Fruit fly (Drosophila melanogaster) whole organism, embryonic: ENCODE measurements around the gene CG5191.

Experiments used
- Antp ChIP-seq: fragments of 200-800 bp; sonication (Bioruptor generic); optimal IDR thresholded peaks from 3 replicates; lab custom pipeline; 2016; ENCODE audit warnings: missing biosample characterization, missing genetic modification characterization
- CG11504 ChIP-seq: fragments of 200-800 bp; sonication (Bioruptor generic); optimal IDR thresholded peaks from 3 replicates; lab custom pipeline; 2019; ENCODE audit warnings: missing biosample characterization, mild to moderate bottlenecking, missing genetic modification characterization, moderate library complexity
- CG11695 ChIP-seq: fragments of 200-800 bp; sonication (Bioruptor generic); IDR thresholded peaks from 3 replicates; pipeline ENCODE4 v1.3.6; 2022; ENCODE audit warnings: missing biosample characterization, missing genetic modification characterization
- CG13123 ChIP-seq: fragments of 200-800 bp; sonication (Bioruptor generic); optimal IDR thresholded peaks from 2 replicates; lab custom pipeline; 2016; ENCODE audit warnings: missing biosample characterization, missing genetic modification characterization
- CG15269 ChIP-seq: fragments of 200-800 bp; sonication (Bioruptor generic); optimal IDR thresholded peaks from 2 replicates; lab custom pipeline; 2018; ENCODE audit warnings: missing biosample characterization, mild to moderate bottlenecking, missing genetic modification characterization, moderate library complexity
- CG30403 ChIP-seq: fragments of 200-800 bp; sonication (Bioruptor generic); optimal IDR thresholded peaks from 3 replicates; lab custom pipeline; 2016; ENCODE audit warnings: missing biosample characterization, missing genetic modification characterization
- CG32532 ChIP-seq: fragments of 200-800 bp; sonication (Bioruptor generic); IDR thresholded peaks from 2 replicates; pipeline ENCODE4 v1.3.6; 2022; ENCODE audit warnings: missing biosample characterization, missing genetic modification characterization
- CG4854 ChIP-seq: fragments of 200-800 bp; sonication (Bioruptor generic); optimal IDR thresholded peaks from 2 replicates; lab custom pipeline; 2016; ENCODE audit warnings: missing biosample characterization, missing genetic modification characterization, inconsistent platforms
- CG6254 ChIP-seq: fragments of 200-800 bp; sonication (Bioruptor generic); optimal IDR thresholded peaks from 3 replicates; lab custom pipeline; 2017; ENCODE audit warnings: mild to moderate bottlenecking, missing biosample characterization, missing genetic modification reagents, missing genetic modification characterization
- CG7556 ChIP-seq: fragments of 200-800 bp; sonication (Bioruptor generic); optimal IDR thresholded peaks from 2 replicates; lab custom pipeline; 2017; ENCODE audit warnings: missing biosample characterization, mild to moderate bottlenecking, missing genetic modification characterization
- CG8388 ChIP-seq: fragments of 200-800 bp; sonication (Bioruptor generic); optimal IDR thresholded peaks from 2 replicates; lab custom pipeline; 2019; ENCODE audit warnings: missing biosample characterization, mild to moderate bottlenecking, missing genetic modification characterization, moderate library complexity
- CG8765 ChIP-seq: fragments of 200-800 bp; sonication (Bioruptor generic); IDR thresholded peaks from 2 replicates; pipeline ENCODE4 v1.3.6; 2022; ENCODE audit warnings: missing biosample characterization, missing genetic modification characterization
- Camta ChIP-seq: fragments of 200-800 bp; sonication (Bioruptor generic); optimal IDR thresholded peaks from 2 replicates; lab custom pipeline; 2016; ENCODE audit warnings: missing biosample characterization, missing genetic modification characterization
- CoRest ChIP-seq: fragments of 200-800 bp; sonication (Bioruptor generic); optimal IDR thresholded peaks from 3 replicates; lab custom pipeline; 2018; ENCODE audit warnings: missing biosample characterization, mild to moderate bottlenecking, missing genetic modification characterization, moderate library complexity
- D ChIP-seq, 2 experiments: fragments of 200-800 bp in 1 of 2; fragments of >200 bp in 1 of 2; sonication (Bioruptor generic) in 1 of 2; optimal IDR thresholded peaks; 2 replicates in 1 of 2; 3 replicates in 1 of 2; lab custom pipeline; 2017; ENCODE audit warnings: mild to moderate bottlenecking in 1 of 2, missing biosample characterization in 1 of 2, missing genetic modification characterization in 1 of 2, missing genetic modification reagents in 1 of 2
- Fer1 ChIP-seq: fragments of 200-800 bp; sonication (Bioruptor generic); optimal IDR thresholded peaks from 2 replicates; lab custom pipeline; 2017; ENCODE audit warnings: missing biosample characterization, mild to moderate bottlenecking, missing genetic modification characterization
- HLHmδ ChIP-seq: fragments of 200-800 bp; sonication (Bioruptor generic); optimal IDR thresholded peaks from 2 replicates; lab custom pipeline; 2018; ENCODE audit warnings: missing biosample characterization, mild to moderate bottlenecking, missing genetic modification characterization, moderate library complexity
- Hand ChIP-seq: fragments of 200-800 bp; sonication (Bioruptor generic); optimal IDR thresholded peaks from 2 replicates; lab custom pipeline; 2017; ENCODE audit warnings: mild to moderate bottlenecking, missing biosample characterization, missing genetic modification reagents, missing genetic modification characterization
- Hr78 ChIP-seq, 2 experiments: fragments of 200-800 bp in 1 of 2; fragments of >200 bp in 1 of 2; sonication (Bioruptor generic) in 1 of 2; optimal IDR thresholded peaks; 2 replicates each; lab custom pipeline; 2017 to 2019; ENCODE audit warnings: missing biosample characterization in 2 of 2, missing genetic modification characterization in 2 of 2, mild to moderate bottlenecking in 1 of 2, moderate library complexity in 1 of 2
- Mad ChIP-seq: fragments of 200-800 bp; sonication (Bioruptor generic); optimal IDR thresholded peaks from 2 replicates; lab custom pipeline; 2016; ENCODE audit warnings: missing biosample characterization, missing genetic modification characterization
- NC2β ChIP-seq: fragments of 200-800 bp; sonication (Bioruptor generic); optimal IDR thresholded peaks from 2 replicates; lab custom pipeline; 2016; ENCODE audit warnings: missing biosample characterization, missing genetic modification characterization
- NfI ChIP-seq: fragments of 200-800 bp; sonication (Bioruptor generic); optimal IDR thresholded peaks from 3 replicates; lab custom pipeline; 2018; ENCODE audit warnings: missing biosample characterization, mild to moderate bottlenecking, missing genetic modification characterization, moderate library complexity
- Opbp ChIP-seq: fragments of 200-800 bp; sonication (Bioruptor generic); IDR thresholded peaks from 3 replicates; pipeline ENCODE4 v1.3.6; 2022; ENCODE audit warnings: missing biosample characterization, missing genetic modification characterization; ENCODE audit not compliant: partially characterized antibody
- Rfx ChIP-seq: fragments of 200-800 bp; sonication (Bioruptor generic); IDR thresholded peaks from 2 replicates; pipeline ENCODE4 v1.3.6; 2022; ENCODE audit warnings: missing biosample characterization, missing genetic modification characterization
- bbx ChIP-seq: fragments of 200-800 bp; sonication (Bioruptor generic); IDR thresholded peaks from 2 replicates; pipeline ENCODE4 v1.3.6; 2022; ENCODE audit warnings: missing biosample characterization, missing genetic modification characterization; ENCODE audit not compliant: partially characterized antibody
- bigmax ChIP-seq: fragments of 200-800 bp; sonication (Bioruptor generic); optimal IDR thresholded peaks from 2 replicates; lab custom pipeline; 2018; ENCODE audit warnings: missing biosample characterization, mild to moderate bottlenecking, missing genetic modification characterization
- caup ChIP-seq: fragments of 200-800 bp; sonication (Bioruptor generic); optimal IDR thresholded peaks from 3 replicates; lab custom pipeline; 2017; ENCODE audit warnings: missing biosample characterization, mild to moderate bottlenecking, missing genetic modification characterization, moderate library complexity; ENCODE audit not compliant: severe bottlenecking
- chn ChIP-seq: fragments of 200-800 bp; sonication (Bioruptor generic); optimal IDR thresholded peaks from 2 replicates; lab custom pipeline; 2016; ENCODE audit warnings: missing biosample characterization, missing genetic modification characterization
- crp ChIP-seq, 2 experiments: fragments of 200-800 bp; sonication (Bioruptor generic); optimal IDR thresholded peaks; 2 replicates in 1 of 2; 3 replicates in 1 of 2; lab custom pipeline; 2017; ENCODE audit warnings: missing biosample characterization in 2 of 2, missing genetic modification characterization in 2 of 2, mild to moderate bottlenecking in 1 of 2, moderate library complexity in 1 of 2
- dysf ChIP-seq: fragments of 200-800 bp; sonication (Bioruptor generic); IDR thresholded peaks from 3 replicates; pipeline ENCODE4 v1.3.6; 2022; ENCODE audit warnings: missing biosample characterization, missing genetic modification characterization
- emc ChIP-seq: fragments of 200-800 bp; sonication (Bioruptor generic); optimal IDR thresholded peaks from 2 replicates; lab custom pipeline; 2016; ENCODE audit warnings: missing biosample characterization, missing genetic modification characterization
- ftz-f1 ChIP-seq: fragments of 200-800 bp; sonication (Bioruptor generic); optimal IDR thresholded peaks from 2 replicates; lab custom pipeline; 2016; ENCODE audit warnings: missing biosample characterization, missing genetic modification characterization
- h ChIP-seq: fragments of >200 bp; optimal IDR thresholded peaks from 2 replicates; lab custom pipeline; 2017
- ham ChIP-seq: fragments of 200-800 bp; sonication (Bioruptor generic); IDR thresholded peaks from 2 replicates; pipeline ENCODE4 v1.3.6; 2022; ENCODE audit warnings: missing biosample characterization, missing genetic modification characterization
- lmd ChIP-seq: fragments of 200-800 bp; sonication (Bioruptor generic); IDR thresholded peaks from 2 replicates; pipeline ENCODE4 v1.3.6; 2022; ENCODE audit warnings: missing biosample characterization, missing genetic modification characterization
- luna ChIP-seq: fragments of 200-800 bp; sonication (Bioruptor generic); optimal IDR thresholded peaks from 2 replicates; lab custom pipeline; 2016; ENCODE audit warnings: missing biosample characterization, missing genetic modification characterization
- p53 ChIP-seq: fragments of 200-800 bp; sonication (Bioruptor generic); optimal IDR thresholded peaks from 2 replicates; lab custom pipeline; 2016; ENCODE audit warnings: missing biosample characterization, missing genetic modification characterization
- pho ChIP-seq: fragments of 200-800 bp; sonication (Bioruptor generic); optimal IDR thresholded peaks from 2 replicates; lab custom pipeline; 2016; ENCODE audit warnings: missing biosample characterization, missing genetic modification characterization
- prd ChIP-seq, 3 experiments: fragments of >200 bp in 2 of 3; fragments of 200-800 bp in 1 of 3; sonication (Bioruptor generic) in 1 of 3; optimal IDR thresholded peaks in 2 of 3; IDR thresholded peaks in 1 of 3; 2 replicates in 2 of 3; 3 replicates in 1 of 3; pipeline versions ENCODE4 v1.3.6 to Lab custom; 2017 to 2022; ENCODE audit warnings: missing biosample characterization in 1 of 3, missing genetic modification characterization in 1 of 3
- psq ChIP-seq: fragments of 200-800 bp; sonication (Bioruptor generic); optimal IDR thresholded peaks from 2 replicates; lab custom pipeline; 2017; ENCODE audit warnings: missing biosample characterization, missing genetic modification characterization
- ro ChIP-seq: fragments of 200-800 bp; sonication (Bioruptor generic); IDR thresholded peaks from 2 replicates; pipeline ENCODE4 v1.3.6; 2022; ENCODE audit warnings: missing biosample characterization, missing genetic modification characterization
- sc ChIP-seq, 3 experiments: fragments of >200 bp in 2 of 3; fragments of 200-800 bp in 1 of 3; sonication (Bioruptor generic) in 1 of 3; optimal IDR thresholded peaks; 2 replicates in 2 of 3; 3 replicates in 1 of 3; lab custom pipeline; 2017; ENCODE audit warnings: mild to moderate bottlenecking in 1 of 3, missing biosample characterization in 1 of 3, missing genetic modification characterization in 1 of 3, missing genetic modification reagents in 1 of 3
- sqz ChIP-seq: fragments of 200-800 bp; sonication (Bioruptor generic); optimal IDR thresholded peaks from 3 replicates; lab custom pipeline; 2018; ENCODE audit warnings: missing biosample characterization, mild to moderate bottlenecking, missing genetic modification characterization
- stwl ChIP-seq: fragments of 200-800 bp; sonication (Bioruptor generic); optimal IDR thresholded peaks from 3 replicates; lab custom pipeline; 2018; ENCODE audit warnings: missing biosample characterization, mild to moderate bottlenecking, missing genetic modification characterization, moderate library complexity
- unc-4 ChIP-seq: fragments of 200-800 bp; sonication (Bioruptor generic); IDR thresholded peaks from 2 replicates; pipeline ENCODE4 v1.3.6; 2022; ENCODE audit warnings: missing biosample characterization, missing genetic modification characterization; ENCODE audit not compliant: partially characterized antibody
- usp ChIP-seq: fragments of >200 bp; optimal IDR thresholded peaks from 2 replicates; lab custom pipeline; 2017; ENCODE audit warnings: missing biosample characterization, missing genetic modification characterization
- yki ChIP-seq: fragments of >200 bp; optimal IDR thresholded peaks from 3 replicates; lab custom pipeline; 2018

Gene CG5191

DNA sequence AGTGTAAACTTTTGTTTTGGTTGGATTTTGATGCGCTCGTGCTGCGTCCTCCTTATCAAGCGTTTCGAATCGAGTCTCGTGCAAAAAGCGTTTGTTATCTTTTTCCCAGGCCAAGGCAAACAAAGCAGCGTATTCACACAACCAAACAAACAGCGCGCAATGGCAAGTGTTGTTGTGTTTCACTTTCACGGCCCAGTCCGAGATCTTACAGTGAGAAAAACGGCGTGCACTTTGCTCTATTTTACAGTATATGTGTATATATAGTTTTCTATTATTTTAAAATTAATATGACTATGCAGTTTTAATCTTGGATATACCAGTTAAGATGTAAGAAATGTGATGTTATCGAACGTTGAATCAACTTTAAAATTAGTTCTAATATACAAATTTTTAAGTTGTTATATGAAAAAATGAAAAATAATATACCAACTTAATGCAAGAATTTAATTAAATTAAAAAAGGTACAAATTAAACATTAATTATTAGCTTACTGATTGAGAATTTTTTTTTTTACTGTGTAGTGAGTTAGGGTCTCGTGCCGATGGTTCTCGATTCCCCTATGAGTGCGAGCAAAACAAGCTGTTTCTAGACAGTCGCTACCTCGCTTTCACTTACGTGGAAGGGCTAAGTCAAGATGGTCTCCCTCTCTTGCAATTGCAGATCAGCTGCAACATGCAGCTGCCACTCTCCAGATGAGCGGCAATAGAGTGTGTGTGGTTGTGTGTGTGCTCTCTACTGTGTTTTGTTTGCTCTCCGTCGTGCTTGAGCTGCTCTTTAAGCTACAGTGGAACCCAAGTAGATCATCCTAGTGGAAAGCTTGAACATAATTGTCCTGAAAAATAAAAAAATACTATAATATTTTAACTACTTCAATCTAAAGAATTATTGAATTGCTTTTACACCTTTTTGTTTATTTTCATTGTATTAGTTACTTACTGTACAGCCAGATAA is 33.8 kb downstream of the CG5191 start (continued):
- TF ChIP-seq NfI (GFP tag; lab: Kevin White, UChicago), result peak; percentile 59
- TF ChIP-seq ftz-f1 (GFP tag; lab: Kevin White, UChicago), result no peak
- TF ChIP-seq CoRest (tag; lab: Kevin White, UChicago), result peak; percentile 95
- TF ChIP-seq CG4854 (GFP tag; lab: Kevin White, UChicago), result no peak
- no peak for TF ChIP-seq usp
- no peak for TF ChIP-seq Mad (GFP tag; lab: Kevin White, UChicago)
- TF ChIP-seq CG15269 (tag; lab: Kevin White, UChicago), result peak; percentile 89
- TF ChIP-seq CG6254 (GFP tag; lab: Kevin White, UChicago), result peak; percentile 87
- peak; percentile 20 for TF ChIP-seq yki (lab: Kevin White, UChicago)
- peak; percentile 62 for TF ChIP-seq psq (GFP tag; lab: Kevin White, UChicago)
- TF ChIP-seq Antp (GFP tag; lab: Kevin White, UChicago), result no peak
- no peak for TF ChIP-seq prd (optimal IDR thresholded peaks at IDR 0.05; lab: Kevin White, UChicago)
- TF ChIP-seq prd (GFP tag; IDR thresholded peaks at IDR 0.05; lab: Robert Waterston, UW), result peak; percentile 86
- peak; percentile 78 for TF ChIP-seq HLHmδ (GFP tag; lab: Kevin White, UChicago)
- no peak for TF ChIP-seq bigmax (GFP tag; lab: Kevin White, UChicago)
- peak; percentile 75 for TF ChIP-seq caup (GFP tag; lab: Kevin White, UChicago)
- peak; percentile 55 for TF ChIP-seq CG13123 (GFP tag; lab: Kevin White, UChicago)
- peak in 1 of 2 experiments; percentile 82 for TF ChIP-seq Hr78 (GFP tag; optimal IDR thresholded peaks at IDR 0.05; lab: Kevin White, UChicago)
- peak; percentile 96 for TF ChIP-seq CG8388 (GFP tag; lab: Kevin White, UChicago)
- TF ChIP-seq lmd (GFP tag; lab: Robert Waterston, UW), result peak; percentile 89
- no peak for TF ChIP-seq chn (GFP tag; lab: Kevin White, UChicago)
- peak; percentile 88 for TF ChIP-seq dysf
- peak; percentile 47 for TF ChIP-seq Hand (GFP tag; lab: Kevin White, UChicago)
- TF ChIP-seq Fer1 (GFP tag; lab: Kevin White, UChicago), result peak; percentile 85
- peak; percentile 91 for TF ChIP-seq CG30403 (GFP tag; lab: Kevin White, UChicago)
- no peak for TF ChIP-seq luna (GFP tag; lab: Kevin White, UChicago)
- no peak; the same call in 1 of the 2 replicates for TF ChIP-seq CG8765 (GFP tag; lab: Robert Waterston, UW)
- TF ChIP-seq CG11504 (tag; lab: Kevin White, UChicago), result peak; percentile 95
- no peak for TF ChIP-seq bbx (GFP tag; lab: Robert Waterston, UW)
- no peak for TF ChIP-seq pho (GFP tag; lab: Kevin White, UChicago)
- peak; percentile 77 for TF ChIP-seq CG32532 (GFP tag; lab: Robert Waterston, UW)
- TF ChIP-seq ro, result peak; percentile 42; the same call in 1 of the 2 replicates
- peak in 1 of 2 experiments; percentile 35 for TF ChIP-seq crp (GFP tag; optimal IDR thresholded peaks at IDR 0.05; lab: Kevin White, UChicago)
- no peak for TF ChIP-seq ham (GFP tag; lab: Robert Waterston, UW)
- TF ChIP-seq h, result no peak
- no peak for TF ChIP-seq Opbp (GFP tag; lab: Robert Waterston, UW)
- TF ChIP-seq Camta (GFP tag; lab: Kevin White, UChicago), result no peak
- peak; percentile 37 for TF ChIP-seq stwl (tag; lab: Kevin White, UChicago)
- TF ChIP-seq sqz (GFP tag; lab: Kevin White, UChicago), result peak; percentile 91
- no peak for TF ChIP-seq unc-4 (GFP tag; lab: Robert Waterston, UW)
- no peak for TF ChIP-seq emc (GFP tag; lab: Kevin White, UChicago)
- TF ChIP-seq Rfx (GFP tag; lab: Robert Waterston, UW), result peak; percentile 49
- no peak for TF ChIP-seq p53 (GFP tag; lab: Kevin White, UChicago)
- TF ChIP-seq D (optimal IDR thresholded peaks at IDR 0.05; lab: Kevin White, UChicago), result no peak
- TF ChIP-seq D (GFP tag; optimal IDR thresholded peaks at IDR 0.05; lab: Kevin White, UChicago), result peak; percentile 95
- no peak for TF ChIP-seq sc (optimal IDR thresholded peaks at IDR 0.05; lab: Kevin White, UChicago)
- TF ChIP-seq sc (GFP tag; optimal IDR thresholded peaks at IDR 0.05; lab: Kevin White, UChicago), result peak; percentile 87
- TF ChIP-seq CG7556 (GFP tag; lab: Kevin White, UChicago), result peak; percentile 95
- no peak for TF ChIP-seq NC2β (GFP tag; lab: Kevin White, UChicago)
- peak; percentile 93 for TF ChIP-seq CG11695 (GFP tag; lab: Robert Waterston, UW)
